Worm (Caenorhabditis elegans) whole organism, L4 larva: ENCODE measurements around the gene hlh-10.
A peak's percentile ranks its signal among the peaks of the same experiment; 100 is the strongest.

Experiments used
- R02D3.7 ChIP-seq: fragments of 150-350 bp; sonication (generic microtip); optimal IDR thresholded peaks from 3 replicates; lab custom pipeline; 2014; ENCODE audit warnings: missing biosample characterization, missing genetic modification characterization
- Y105C5A.15 ChIP-seq: fragments of 200-800 bp; sonication (Bioruptor generic); IDR thresholded peaks from 2 replicates; pipeline ENCODE4 v1.3.6; 2022; ENCODE audit warnings: missing genetic modification characterization, missing compliant biosample characterization
- Y5F2A.4 ChIP-seq: fragments of 200-800 bp; sonication (Bioruptor generic); optimal IDR thresholded peaks from 2 replicates; lab custom pipeline; 2018; ENCODE audit warnings: mild to moderate bottlenecking, missing genetic modification characterization, missing compliant biosample characterization
- aha-1 ChIP-seq: fragments of 150-350 bp; peaks from one replicate; lab custom pipeline; 2014; ENCODE audit warnings: missing biosample characterization, missing genetic modification characterization
- aly-2 ChIP-seq: sonication (generic microtip); optimal IDR thresholded peaks from 2 replicates; lab custom pipeline; 2018; ENCODE audit warnings: missing biosample characterization, missing genetic modification characterization
- arid-1 ChIP-seq: fragments of 200-800 bp; sonication (Bioruptor generic); conservative IDR thresholded peaks from 2 replicates; pipeline ENCODE4 v1.3.6; 2022; ENCODE audit warnings: missing genetic modification reagents, missing genetic modification characterization, missing compliant biosample characterization
- ceh-20 ChIP-seq: fragments of 200-800 bp; sonication (Bioruptor generic); IDR thresholded peaks from 2 replicates; pipeline ENCODE4 v1.3.6; 2022; ENCODE audit warnings: missing genetic modification reagents, missing genetic modification characterization, missing compliant biosample characterization
- ceh-28 ChIP-seq: fragments of 150-350 bp; optimal IDR thresholded peaks from 2 replicates; lab custom pipeline; 2014; ENCODE audit warnings: missing biosample characterization, missing genetic modification reagents, missing genetic modification characterization
- ceh-82 ChIP-seq: sonication (generic microtip); optimal IDR thresholded peaks from 2 replicates; lab custom pipeline; 2017; ENCODE audit warnings: missing biosample characterization, missing genetic modification characterization
- cey-2 ChIP-seq: sonication (generic microtip); optimal IDR thresholded peaks from 3 replicates; lab custom pipeline; 2017; ENCODE audit warnings: missing genetic modification characterization, mild to moderate bottlenecking, missing compliant biosample characterization, antibody characterized with exemption, borderline replicate concordance; ENCODE audit not compliant: insufficient read depth
- ctbp-1 ChIP-seq: fragments of 200-800 bp; sonication (Bioruptor generic); IDR thresholded peaks from 2 replicates; pipeline ENCODE4 v1.3.6; 2022; ENCODE audit warnings: missing genetic modification reagents, missing genetic modification characterization, missing compliant biosample characterization
- daf-12 ChIP-seq: fragments of 150-350 bp; optimal IDR thresholded peaks from 2 replicates; lab custom pipeline; 2014; ENCODE audit warnings: missing biosample characterization, missing genetic modification reagents, missing genetic modification characterization
- daf-16 ChIP-seq, 3 experiments: sonication (generic microtip); optimal IDR thresholded peaks; 2 replicates each; lab custom pipeline; 2016 to 2017; ENCODE audit warnings: missing genetic modification characterization in 3 of 3, missing genetic modification reagents in 3 of 3, mild to moderate bottlenecking in 2 of 3, missing compliant biosample characterization in 2 of 3, missing biosample characterization in 1 of 3, moderate library complexity in 1 of 3
- daf-19 ChIP-seq: fragments of 200-800 bp; sonication (Bioruptor generic); conservative IDR thresholded peaks from 2 replicates; pipeline ENCODE4 v1.3.6; 2022; ENCODE audit warnings: missing genetic modification characterization, missing compliant biosample characterization
- dmd-8 ChIP-seq: fragments of 200-800 bp; sonication (Bioruptor generic); IDR thresholded peaks from 2 replicates; pipeline ENCODE4 v1.3.6; 2022; ENCODE audit warnings: missing genetic modification characterization, missing compliant biosample characterization
- dpl-1 ChIP-seq: fragments of 150-350 bp; optimal IDR thresholded peaks from 2 replicates; lab custom pipeline; 2014; ENCODE audit warnings: missing biosample characterization, missing genetic modification reagents, missing genetic modification characterization
- duxl-1 ChIP-seq: sonication (generic microtip); optimal IDR thresholded peaks from 2 replicates; lab custom pipeline; 2016; ENCODE audit warnings: mild to moderate bottlenecking, missing genetic modification characterization, moderate library complexity, missing compliant biosample characterization; ENCODE audit not compliant: poor library complexity
- egl-43 ChIP-seq: fragments of 200-800 bp; sonication (Bioruptor generic); IDR thresholded peaks from 2 replicates; pipeline ENCODE4 v1.3.6; 2022; ENCODE audit warnings: missing genetic modification reagents, missing genetic modification characterization, missing compliant biosample characterization
- fos-1 ChIP-seq: fragments of 150-350 bp; optimal IDR thresholded peaks from 2 replicates; lab custom pipeline; 2014; ENCODE audit warnings: missing biosample characterization, missing genetic modification characterization
- hif-1 ChIP-seq, 2 experiments: sonication (generic microtip); optimal IDR thresholded peaks; 2 replicates each; lab custom pipeline; 2016 to 2017; ENCODE audit warnings: missing compliant biosample characterization in 2 of 2, missing genetic modification characterization in 2 of 2, missing genetic modification reagents in 2 of 2, missing genotype in 2 of 2, mild to moderate bottlenecking in 1 of 2
- hlh-30 ChIP-seq: sonication (generic microtip); optimal IDR thresholded peaks from 2 replicates; lab custom pipeline; 2017; ENCODE audit warnings: antibody characterized with exemption, mild to moderate bottlenecking, missing genetic modification characterization, missing compliant biosample characterization; ENCODE audit not compliant: insufficient read depth
- hmg-1.1 ChIP-seq: fragments of 200-800 bp; sonication (Bioruptor generic); IDR thresholded peaks from 2 replicates; pipeline ENCODE4 v1.3.6; 2022; ENCODE audit warnings: missing genetic modification reagents, missing genetic modification characterization, missing compliant biosample characterization
- lin-1 ChIP-seq: fragments of 200-800 bp; sonication (Bioruptor generic); IDR thresholded peaks from 2 replicates; pipeline ENCODE4 v1.3.6; 2022; ENCODE audit warnings: missing genetic modification reagents, missing genetic modification characterization, missing compliant biosample characterization
- lin-15B ChIP-seq: fragments of 150-350 bp; sonication (generic microtip); optimal IDR thresholded peaks from 3 replicates; lab custom pipeline; 2014; ENCODE audit warnings: missing biosample characterization, missing genetic modification characterization
- lin-39 ChIP-seq: fragments of 150-350 bp; optimal IDR thresholded peaks from 2 replicates; lab custom pipeline; 2014; ENCODE audit warnings: missing biosample characterization, missing genetic modification reagents, missing genetic modification characterization
- lsy-2 ChIP-seq, 2 experiments: fragments of 150-350 bp in 1 of 2; sonication (generic microtip) in 1 of 2; optimal IDR thresholded peaks; 2 replicates each; lab custom pipeline; 2014 to 2017; ENCODE audit warnings: missing biosample characterization in 2 of 2, missing genetic modification characterization in 2 of 2
- mep-1 ChIP-seq: fragments of 150-350 bp; sonication (generic microtip); optimal IDR thresholded peaks from 3 replicates; lab custom pipeline; 2014; ENCODE audit warnings: missing biosample characterization, missing genetic modification characterization
- mxl-3 ChIP-seq: fragments of 200-800 bp; sonication (Bioruptor generic); optimal IDR thresholded peaks from 2 replicates; lab custom pipeline; 2018; ENCODE audit warnings: mild to moderate bottlenecking, missing genetic modification characterization, missing compliant biosample characterization
- nhr-11 ChIP-seq: fragments of 150-350 bp; optimal IDR thresholded peaks from 2 replicates; lab custom pipeline; 2014; ENCODE audit warnings: missing biosample characterization, missing genetic modification characterization
- nhr-25 ChIP-seq: sonication (generic microtip); optimal IDR thresholded peaks from 2 replicates; lab custom pipeline; 2017; ENCODE audit warnings: missing genetic modification characterization, mild to moderate bottlenecking, missing compliant biosample characterization, antibody characterized with exemption, moderate library complexity, borderline replicate concordance; ENCODE audit not compliant: insufficient read depth
- nhr-48 ChIP-seq: sonication (generic microtip); optimal IDR thresholded peaks from 2 replicates; lab custom pipeline; 2016; ENCODE audit warnings: mild to moderate bottlenecking, missing genetic modification characterization, missing compliant biosample characterization
- nhr-76 ChIP-seq: fragments of 150-350 bp; optimal IDR thresholded peaks from 2 replicates; lab custom pipeline; 2014; ENCODE audit warnings: missing biosample characterization, missing genetic modification characterization
- nhr-77 ChIP-seq: fragments of 150-350 bp; optimal IDR thresholded peaks from 2 replicates; lab custom pipeline; 2014; ENCODE audit warnings: missing biosample characterization, missing genetic modification characterization
- pha-4 ChIP-seq, 2 experiments: fragments of 150-350 bp in 1 of 2; fragments of 200-800 bp in 1 of 2; sonication (Bioruptor generic) in 1 of 2; IDR thresholded peaks in 1 of 2; optimal IDR thresholded peaks in 1 of 2; 2 replicates each; pipeline versions ENCODE4 v1.3.6 to Lab custom; 2014 to 2022; ENCODE audit warnings: missing genetic modification characterization in 2 of 2, missing genetic modification reagents in 2 of 2, missing biosample characterization in 1 of 2, missing compliant biosample characterization in 1 of 2
- php-3 ChIP-seq: fragments of 200-800 bp; sonication (Bioruptor generic); IDR thresholded peaks from 2 replicates; pipeline ENCODE4 v1.3.6; 2022; ENCODE audit warnings: missing genetic modification reagents, missing genetic modification characterization, missing compliant biosample characterization
- pqm-1 ChIP-seq: sonication (generic microtip); optimal IDR thresholded peaks from 2 replicates; lab custom pipeline; 2017; ENCODE audit warnings: missing biosample characterization, missing genetic modification characterization
- saeg-2 ChIP-seq: fragments of 200-800 bp; sonication (Bioruptor generic); IDR thresholded peaks from 2 replicates; pipeline ENCODE4 v1.3.6; 2022; ENCODE audit warnings: missing genetic modification reagents, missing genetic modification characterization, missing compliant biosample characterization
- spr-1 ChIP-seq: sonication (generic microtip); optimal IDR thresholded peaks from 2 replicates; lab custom pipeline; 2016; ENCODE audit warnings: mild to moderate bottlenecking, missing genetic modification characterization, missing compliant biosample characterization
- spr-3 ChIP-seq: fragments of 200-800 bp; sonication (Bioruptor generic); optimal IDR thresholded peaks from 2 replicates; lab custom pipeline; 2018; ENCODE audit warnings: mild to moderate bottlenecking, missing genetic modification characterization, missing compliant biosample characterization
- tag-97 ChIP-seq: fragments of 200-800 bp; sonication (Bioruptor generic); IDR thresholded peaks from 2 replicates; pipeline ENCODE4 v1.3.6; 2022; ENCODE audit warnings: missing genetic modification characterization, missing compliant biosample characterization
- tra-1 ChIP-seq: fragments of 200-800 bp; sonication (Bioruptor generic); IDR thresholded peaks from 2 replicates; pipeline ENCODE4 v1.3.6; 2022; ENCODE audit warnings: missing genetic modification reagents, missing genetic modification characterization, missing compliant biosample characterization
- zip-11 ChIP-seq: fragments of 200-800 bp; sonication (Bioruptor generic); IDR thresholded peaks from 2 replicates; pipeline ENCODE4 v1.3.6; 2022; ENCODE audit warnings: missing genetic modification characterization, missing compliant biosample characterization
- ztf-11 ChIP-seq: fragments of 150-350 bp; optimal IDR thresholded peaks from 2 replicates; lab custom pipeline; 2014; ENCODE audit warnings: missing biosample characterization, missing genetic modification characterization

Gene hlh-10

DNA sequence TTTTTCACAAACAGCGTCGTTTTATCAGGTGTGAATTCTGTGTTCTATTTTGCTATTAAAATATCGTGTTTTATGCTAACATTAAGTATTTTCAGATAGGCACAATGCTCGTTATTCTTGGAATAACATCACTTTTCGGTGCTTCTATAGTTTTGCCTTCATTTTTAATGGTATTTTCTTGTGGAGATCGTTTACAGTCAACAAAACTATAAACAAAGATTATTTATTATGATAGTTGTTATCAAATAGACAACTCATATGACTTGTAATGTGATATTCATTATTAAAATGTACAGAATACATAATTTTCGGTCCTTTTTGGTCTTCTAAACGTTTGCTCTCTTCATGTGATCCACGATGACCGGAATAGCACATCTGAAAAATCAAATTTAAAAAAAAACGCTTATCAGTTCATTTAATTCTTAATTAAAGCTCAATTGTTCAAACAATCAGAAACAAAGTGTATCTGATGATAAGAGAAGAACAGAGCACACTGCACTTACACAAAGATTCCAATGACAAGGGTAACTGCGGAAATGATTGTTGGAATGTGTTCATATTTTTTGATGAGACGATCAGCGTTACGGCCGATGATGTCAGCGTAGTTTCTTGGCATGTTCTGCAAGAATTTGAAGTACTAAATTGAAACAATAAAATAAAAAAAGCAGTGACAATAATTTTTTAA, 27.9 kb downstream of the hlh-10 start, which contains the start of gene F07C3.9 (continued):
- TF ChIP-seq nhr-77 (tag; lab: Kevin White, UChicago) (no peak), daf-12 (tag; lab: Kevin White, UChicago) (no peak), ctbp-1 (GFP tag; lab: Robert Waterston, UW) (no peak), lin-15B (tag; lab: Kevin White, UChicago) (no peak), lin-1 (GFP tag; lab: Robert Waterston, UW) (no peak), saeg-2 (GFP tag; lab: Robert Waterston, UW) (no peak), spr-1 (tag; lab: Kevin White, UChicago) (no peak), daf-19 (no peak), R02D3.7 (tag; lab: Kevin White, UChicago) (no peak), ceh-28 (tag; lab: Kevin White, UChicago) (no peak), aly-2 (tag; lab: Kevin White, UChicago) (no peak), duxl-1 (tag; lab: Kevin White, UChicago) (no peak), ceh-82 (no peak), mep-1 (tag; lab: Kevin White, UChicago) (no peak), Y5F2A.4 (GFP tag; lab: Kevin White, UChicago) (no peak)

DNA sequence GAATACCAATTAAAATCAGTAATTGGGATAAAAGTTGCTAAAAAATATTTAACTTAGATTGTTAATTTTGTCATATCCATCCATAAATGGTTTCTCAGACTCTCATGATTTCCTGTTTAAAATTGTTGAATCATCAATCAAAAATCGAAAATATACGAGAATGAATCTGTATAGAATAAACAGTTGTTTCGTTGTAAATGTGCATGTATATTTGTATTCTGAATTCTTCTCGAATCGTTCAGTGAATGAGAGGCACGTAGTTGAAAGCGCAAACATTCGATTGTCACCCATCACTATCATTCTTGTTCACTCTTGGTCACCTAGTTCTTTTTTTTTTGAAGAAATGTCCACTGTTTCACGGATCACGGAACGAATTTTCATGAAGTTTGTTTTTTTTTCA, 32.1 kb downstream of the hlh-10 start, which contains the start of gene ptd-2:
TSS of gene ptd-2 (plus strand) at position 301 of the 400 bp plus-strand sequence.
- TF ChIP-seq hmg-1.1: no peak
- TF ChIP-seq egl-43 (GFP tag; lab: Robert Waterston, UW): no peak
- no peak for TF ChIP-seq tra-1 (GFP tag; lab: Robert Waterston, UW)
- no peak for TF ChIP-seq ztf-11 (tag; lab: Kevin White, UChicago)
- TF ChIP-seq nhr-76 (tag; lab: Kevin White, UChicago): no peak
- no peak for TF ChIP-seq Y105C5A.15 (GFP tag; lab: Robert Waterston, UW)
- no peak for TF ChIP-seq tag-97 (GFP tag; lab: Robert Waterston, UW)
- TF ChIP-seq lin-1 (GFP tag; lab: Robert Waterston, UW): no peak
- no peak for TF ChIP-seq hif-1 (tag; optimal IDR thresholded peaks at IDR 0.05; lab: Kevin White, UChicago)
- TF ChIP-seq, all 104 proteins: peak for 0

DNA sequence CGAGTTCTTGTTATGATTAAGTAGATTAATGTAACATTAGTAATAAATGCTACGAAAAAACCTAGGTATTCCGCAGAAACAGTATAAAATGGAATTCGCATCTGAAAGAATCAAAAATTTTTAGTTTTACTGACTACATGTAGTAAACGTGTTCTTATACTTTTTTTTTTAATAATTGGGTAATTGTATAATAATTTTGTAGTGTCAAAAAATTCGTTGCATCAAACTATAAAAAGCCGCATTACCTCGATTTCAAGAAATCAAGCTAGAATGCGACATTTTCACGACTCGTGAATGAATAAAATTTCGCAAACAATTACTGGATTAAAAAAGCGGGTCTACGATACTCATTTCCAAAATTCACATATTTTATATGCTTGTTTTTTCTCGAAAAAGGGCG, 32.8 kb downstream of the hlh-10 start, which contains the start of gene str-94:
TSS of gene str-94 (minus strand) at position 101 of the 400 bp plus-strand sequence.
- no peak for TF ChIP-seq egl-43 (GFP tag; lab: Robert Waterston, UW)
- TF ChIP-seq aha-1 (tag; lab: Kevin White, UChicago): peak; percentile 39
- TF ChIP-seq, all 104 proteins: peak for 1

DNA sequence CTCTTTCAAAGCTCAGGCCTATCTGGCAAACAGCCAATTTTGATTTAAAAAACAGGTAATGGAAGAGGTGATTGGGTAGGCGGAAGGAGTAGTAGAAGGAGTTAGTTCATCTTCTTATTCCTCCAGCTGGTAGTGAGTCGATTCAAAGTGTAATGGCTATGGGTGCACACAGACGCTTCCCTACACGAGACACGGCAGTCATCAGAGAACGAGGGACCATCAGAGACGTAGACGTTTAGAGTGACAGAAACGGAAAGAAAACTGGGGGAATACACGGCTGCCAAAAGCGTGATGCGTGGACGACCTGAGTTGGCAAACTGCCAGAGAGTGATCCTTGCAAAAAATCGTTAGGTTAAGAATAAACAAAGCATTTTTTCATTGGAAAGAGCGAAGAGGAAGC, 34.6 kb downstream of the hlh-10 start:
- no peak for TF ChIP-seq mxl-3 (GFP tag; lab: Kevin White, UChicago)
- 0 out of 2 replicates have a peak, but pooled peaks have one; percentile 19 for TF ChIP-seq ceh-20 (GFP tag; lab: Robert Waterston, UW)
- peak; percentile 52 for TF ChIP-seq hlh-30
- TF ChIP-seq spr-3 (GFP tag; lab: Kevin White, UChicago): no peak
- no peak for TF ChIP-seq fos-1 (tag; lab: Kevin White, UChicago)
- no peak for TF ChIP-seq dmd-8 (GFP tag; lab: Robert Waterston, UW)
- no peak for TF ChIP-seq pqm-1 (tag; lab: Kevin White, UChicago)
- no peak for TF ChIP-seq php-3 (GFP tag; lab: Robert Waterston, UW)
- peak; percentile 47; the same call in 1 of the 2 replicates for TF ChIP-seq hmg-1.1
- no peak for TF ChIP-seq cey-2 (tag; lab: Kevin White, UChicago)
- no peak for TF ChIP-seq hif-1 (tag; optimal IDR thresholded peaks at IDR 0.05; lab: Kevin White, UChicago)
- no peak for TF ChIP-seq lin-39 (tag; lab: Kevin White, UChicago)
- no peak for TF ChIP-seq daf-12 (tag; lab: Kevin White, UChicago)
- no peak for TF ChIP-seq pha-4 (GFP tag; IDR thresholded peaks at IDR 0.05; lab: Robert Waterston, UW)
- no peak for TF ChIP-seq pha-4 (tag; optimal IDR thresholded peaks at IDR 0.05; lab: Kevin White, UChicago)
- TF ChIP-seq arid-1 (GFP tag; lab: Robert Waterston, UW): no peak
- TF ChIP-seq zip-11 (GFP tag; lab: Robert Waterston, UW): no peak
- peak in 1 of 2 experiments; percentile 28 for TF ChIP-seq lsy-2 (tag; optimal IDR thresholded peaks at IDR 0.05; lab: Kevin White, UChicago)
- TF ChIP-seq nhr-11 (tag; lab: Kevin White, UChicago): no peak
- TF ChIP-seq dpl-1 (GFP tag; lab: Kevin White, UChicago): no peak
- no peak for TF ChIP-seq nhr-25 (tag; lab: Kevin White, UChicago)
- no peak for TF ChIP-seq nhr-48
- TF ChIP-seq daf-16 (GFP tag; optimal IDR thresholded peaks at IDR 0.05; lab: Kevin White, UChicago): no peak
- no peak for TF ChIP-seq daf-16 (tag; optimal IDR thresholded peaks at IDR 0.05; lab: Kevin White, UChicago)
- no peak for TF ChIP-seq mep-1 (tag; lab: Kevin White, UChicago)
